Worm (Caenorhabditis elegans) whole organism, L1 larva: ENCODE results near the gene Y49F6C.2.

Experiments used
- C16A3.4 ChIP-seq: fragments of 150-350 bp; optimal IDR thresholded peaks from 2 replicates; lab custom pipeline; 2014; ENCODE audit warnings: missing biosample characterization, missing genetic modification characterization
- C34B4.2 ChIP-seq: sonication (generic microtip); optimal IDR thresholded peaks from 2 replicates; lab custom pipeline; 2017; ENCODE audit warnings: mild to moderate bottlenecking, missing genetic modification characterization, missing compliant biosample characterization
- aha-1 ChIP-seq: fragments of 150-350 bp; optimal IDR thresholded peaks from 2 replicates; lab custom pipeline; 2014; ENCODE audit warnings: missing biosample characterization, missing genetic modification characterization
- alr-1 ChIP-seq: fragments of 200-800 bp; sonication (Bioruptor generic); optimal IDR thresholded peaks from 2 replicates; lab custom pipeline; 2018; ENCODE audit warnings: borderline replicate concordance, mild to moderate bottlenecking, missing genetic modification characterization, missing compliant biosample characterization
- blmp-1 ChIP-seq: fragments of 150-350 bp; optimal IDR thresholded peaks from 2 replicates; lab custom pipeline; 2014; ENCODE audit warnings: missing biosample characterization, missing genetic modification characterization
- ceh-63 ChIP-seq: fragments of 200-800 bp; sonication (Bioruptor generic); optimal IDR thresholded peaks from 2 replicates; lab custom pipeline; 2018; ENCODE audit warnings: mild to moderate bottlenecking, missing genetic modification characterization, missing compliant biosample characterization
- ceh-88 ChIP-seq: fragments of 200-800 bp; sonication (Bioruptor generic); IDR thresholded peaks from 2 replicates; pipeline ENCODE4 v1.3.6; 2022; ENCODE audit warnings: missing genetic modification characterization, missing compliant biosample characterization
- dsc-1 ChIP-seq: sonication (generic microtip); optimal IDR thresholded peaks from 2 replicates; lab custom pipeline; 2016; ENCODE audit warnings: mild to moderate bottlenecking, missing genetic modification characterization, missing compliant biosample characterization
- efl-1 ChIP-seq, 4 experiments: fragments of 150-350 bp; optimal IDR thresholded peaks in 3 of 4; peaks in 1 of 4; 1 replicate in 1 of 4; 2 replicates in 3 of 4; lab custom pipeline; 2014; ENCODE audit warnings: missing biosample characterization in 2 of 4, missing genetic modification characterization in 2 of 4, missing genetic modification reagents in 2 of 4
- efl-3 ChIP-seq: fragments of 200-800 bp; sonication (Bioruptor generic); optimal IDR thresholded peaks from 2 replicates; lab custom pipeline; 2018; ENCODE audit warnings: mild to moderate bottlenecking, missing genetic modification characterization, missing compliant biosample characterization
- elt-2 ChIP-seq: sonication (generic microtip); optimal IDR thresholded peaks from 2 replicates; lab custom pipeline; 2016; ENCODE audit warnings: missing genetic modification characterization, mild to moderate bottlenecking, inconsistent platforms, missing compliant biosample characterization, missing genetic modification reagents
- elt-3 ChIP-seq, 6 experiments: fragments of 150-350 bp in 1 of 6; sonication (generic microtip); optimal IDR thresholded peaks; 2 replicates each; lab custom pipeline; 2017 to 2018; ENCODE audit warnings: missing biosample characterization in 6 of 6, missing genetic modification characterization in 6 of 6, inconsistent platforms in 1 of 6
- ets-5 ChIP-seq: fragments of 200-800 bp; sonication (Bioruptor generic); IDR thresholded peaks from 2 replicates; pipeline ENCODE4 v1.3.6; 2022; ENCODE audit warnings: missing genetic modification characterization, missing compliant biosample characterization
- fkh-4 ChIP-seq: sonication (generic microtip); optimal IDR thresholded peaks from 2 replicates; lab custom pipeline; 2016; ENCODE audit warnings: missing compliant biosample characterization, missing genetic modification characterization, borderline replicate concordance
- fkh-8 ChIP-seq: sonication (generic microtip); optimal IDR thresholded peaks from 2 replicates; lab custom pipeline; 2016; ENCODE audit warnings: mild to moderate bottlenecking, missing genetic modification characterization, missing compliant biosample characterization
- hlh-4 ChIP-seq: sonication (generic microtip); optimal IDR thresholded peaks from 2 replicates; lab custom pipeline; 2016; ENCODE audit warnings: mild to moderate bottlenecking, missing genetic modification characterization, missing compliant biosample characterization
- irx-1 ChIP-seq: sonication (generic microtip); optimal IDR thresholded peaks from 2 replicates; lab custom pipeline; 2016; ENCODE audit warnings: missing genetic modification characterization, missing compliant biosample characterization
- isw-1 ChIP-seq: fragments of 200-800 bp; sonication (Bioruptor generic); IDR thresholded peaks from 2 replicates; pipeline ENCODE4 v1.3.6; 2022; ENCODE audit warnings: missing genetic modification characterization, missing compliant biosample characterization
- jun-1 ChIP-seq: fragments of 150-350 bp; optimal IDR thresholded peaks from 2 replicates; lab custom pipeline; 2014; ENCODE audit warnings: missing biosample characterization, missing genetic modification reagents, missing genetic modification characterization
- lin-13 ChIP-seq: fragments of 150-350 bp; optimal IDR thresholded peaks from 2 replicates; lab custom pipeline; 2014; ENCODE audit warnings: missing biosample characterization, missing genetic modification reagents, missing genetic modification characterization
- lin-14 ChIP-seq: fragments of 200-800 bp; sonication (Bioruptor generic); optimal IDR thresholded peaks from 2 replicates; lab custom pipeline; 2018; ENCODE audit warnings: mild to moderate bottlenecking, missing genetic modification characterization, moderate library complexity, missing compliant biosample characterization
- lin-15B ChIP-seq: fragments of 150-350 bp; sonication (generic microtip); optimal IDR thresholded peaks from 3 replicates; lab custom pipeline; 2014; ENCODE audit warnings: missing biosample characterization, missing genetic modification characterization
- lin-35 ChIP-seq, 2 experiments: fragments of 150-350 bp; optimal IDR thresholded peaks; 2 replicates each; lab custom pipeline; 2014; ENCODE audit warnings: missing biosample characterization in 2 of 2, missing genetic modification characterization in 2 of 2, missing genetic modification reagents in 2 of 2
- lsy-2 ChIP-seq, 2 experiments: fragments of 150-350 bp; optimal IDR thresholded peaks; 2 replicates each; lab custom pipeline; 2014; ENCODE audit warnings: missing biosample characterization in 2 of 2, missing genetic modification characterization in 2 of 2
- nhr-11 ChIP-seq: fragments of 150-350 bp; optimal IDR thresholded peaks from 2 replicates; lab custom pipeline; 2014; ENCODE audit warnings: missing biosample characterization, missing genetic modification characterization
- nhr-12 ChIP-seq: sonication (generic microtip); optimal IDR thresholded peaks from 2 replicates; lab custom pipeline; 2017; ENCODE audit warnings: missing biosample characterization, missing genetic modification characterization
- nhr-237 ChIP-seq: fragments of 150-350 bp; optimal IDR thresholded peaks from 2 replicates; lab custom pipeline; 2014; ENCODE audit warnings: missing biosample characterization, missing genetic modification characterization
- nhr-28 ChIP-seq: fragments of 150-350 bp; optimal IDR thresholded peaks from 2 replicates; lab custom pipeline; 2014; ENCODE audit warnings: missing biosample characterization, missing genetic modification characterization
- nhr-71 ChIP-seq: sonication (generic microtip); optimal IDR thresholded peaks from 2 replicates; lab custom pipeline; 2016; ENCODE audit warnings: mild to moderate bottlenecking, missing genetic modification characterization, moderate library complexity, missing compliant biosample characterization
- nhr-84 ChIP-seq: sonication (generic microtip); optimal IDR thresholded peaks from 2 replicates; lab custom pipeline; 2017; ENCODE audit warnings: missing biosample characterization, missing genetic modification characterization
- nhr-85 ChIP-seq: sonication (generic microtip); peaks from one replicate; lab custom pipeline; 2016; ENCODE audit warnings: missing genetic modification characterization, inconsistent platforms, missing compliant biosample characterization
- pag-3 ChIP-seq: sonication (generic microtip); optimal IDR thresholded peaks from 2 replicates; lab custom pipeline; 2017; ENCODE audit warnings: missing genetic modification characterization, mild to moderate bottlenecking, missing compliant biosample characterization, antibody characterized with exemption, borderline replicate concordance; ENCODE audit not compliant: insufficient read depth
- rnt-1 ChIP-seq: sonication (generic microtip); optimal IDR thresholded peaks from 2 replicates; lab custom pipeline; 2016; ENCODE audit warnings: mild to moderate bottlenecking, missing genetic modification characterization, moderate library complexity, missing compliant biosample characterization
- skn-1 ChIP-seq: fragments of 150-350 bp; optimal IDR thresholded peaks from 2 replicates; lab custom pipeline; 2014; ENCODE audit warnings: missing biosample characterization, missing genetic modification characterization
- sup-37 ChIP-seq: fragments of 200-800 bp; sonication (Bioruptor generic); optimal IDR thresholded peaks from 2 replicates; lab custom pipeline; 2018; ENCODE audit warnings: mild to moderate bottlenecking, missing genetic modification characterization, missing compliant biosample characterization
- swsn-7 ChIP-seq: sonication (generic microtip); optimal IDR thresholded peaks from 2 replicates; lab custom pipeline; 2016; ENCODE audit warnings: missing genetic modification characterization, missing compliant biosample characterization
- unc-30 ChIP-seq: sonication (generic microtip); optimal IDR thresholded peaks from 2 replicates; lab custom pipeline; 2017; ENCODE audit warnings: missing biosample characterization, missing genetic modification characterization
- unc-62 ChIP-seq: fragments of 150-350 bp; optimal IDR thresholded peaks from 2 replicates; lab custom pipeline; 2014; ENCODE audit warnings: missing biosample characterization, missing genetic modification reagents, missing genetic modification characterization
- unc-86 ChIP-seq: sonication (generic microtip); optimal IDR thresholded peaks from 2 replicates; lab custom pipeline; 2016; ENCODE audit warnings: missing genetic modification characterization, missing compliant biosample characterization
- unc-98 ChIP-seq: fragments of 200-800 bp; sonication (Bioruptor generic); IDR thresholded peaks from 2 replicates; pipeline ENCODE4 v1.3.6; 2022; ENCODE audit warnings: missing genetic modification characterization, missing compliant biosample characterization
- xbp-1 ChIP-seq: sonication (generic microtip); optimal IDR thresholded peaks from 2 replicates; lab custom pipeline; 2016; ENCODE audit warnings: missing genetic modification characterization, missing compliant biosample characterization
- ztf-11 ChIP-seq, 2 experiments: sonication (generic microtip); optimal IDR thresholded peaks; 2 replicates each; lab custom pipeline; 2016 to 2017; ENCODE audit warnings: missing genetic modification characterization in 2 of 2, missing biosample characterization in 1 of 2, missing compliant biosample characterization in 1 of 2

Y49F6C.2 gene

DNA sequence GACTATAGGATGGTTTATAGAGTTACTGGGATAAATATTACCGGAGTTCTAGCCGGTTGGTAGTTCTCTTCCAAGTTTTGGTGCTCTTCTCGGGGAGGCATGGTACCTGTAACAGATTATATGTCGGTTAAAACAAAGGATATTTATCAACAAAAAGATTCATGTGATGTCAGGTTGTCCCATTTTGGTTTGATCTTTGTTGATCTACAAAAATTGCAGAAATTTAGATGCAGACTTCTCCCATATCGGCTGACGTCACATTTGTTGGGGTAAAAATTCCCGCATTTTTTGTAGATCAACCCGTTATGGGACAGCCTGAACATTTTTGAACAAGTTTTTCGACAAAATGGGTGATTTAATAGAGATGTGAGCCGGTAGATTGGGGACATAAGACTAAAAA lies 10.3 kb upstream of the Y49F6C.2 start, which contains the start of gene Y49F6C.7:
Gene Y49F6C.7, minus strand, starts transcription at position 101 of the 400 bp plus-strand sequence.
- TF ChIP-seq skn-1 (tag; lab: Kevin White, UChicago) (no peak), nhr-28 (tag; lab: Kevin White, UChicago) (no peak), C34B4.2 (tag; lab: Kevin White, UChicago) (no peak), fkh-4 (tag; lab: Kevin White, UChicago) (no peak), hlh-4 (tag; lab: Kevin White, UChicago) (no peak), lin-13 (GFP tag; lab: Kevin White, UChicago) (no peak), swsn-7 (tag; lab: Kevin White, UChicago) (no peak), unc-30 (tag; lab: Kevin White, UChicago) (no peak), aha-1 (tag; lab: Kevin White, UChicago) (no peak), elt-2 (tag; lab: Kevin White, UChicago) (no peak)
- TF ChIP-seq, all 84 proteins: peak for 0

DNA sequence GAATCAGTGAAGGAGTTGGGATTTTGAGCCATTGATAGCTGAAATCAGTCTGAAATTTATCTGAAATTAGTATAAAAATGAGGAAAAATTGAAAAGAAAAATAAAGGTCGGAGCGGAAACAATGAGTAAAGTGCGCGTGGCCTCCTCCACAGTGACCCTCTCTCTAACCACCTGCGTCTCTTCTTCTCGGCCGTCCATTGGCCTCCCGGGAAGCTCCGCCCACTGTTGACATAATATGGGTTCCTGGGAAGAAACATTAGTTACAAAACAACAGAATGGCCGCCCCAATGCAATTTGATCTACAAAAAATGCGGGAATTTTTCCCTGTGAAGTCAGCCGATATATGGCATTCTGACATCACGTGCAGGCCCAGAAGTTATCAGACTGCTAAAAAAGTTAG lies 8.3 kb upstream of the Y49F6C.2 start, which contains the start of gene Y49F6C.8:
Gene Y49F6C.8, minus strand, starts transcription at position 51 of the 400 bp plus-strand sequence.
- TF ChIP-seq rnt-1 (tag; lab: Kevin White, UChicago) (peak; percentile 4), ceh-63 (GFP tag; lab: Kevin White, UChicago) (no peak), fkh-8 (no peak), efl-1 (optimal IDR thresholded peaks at IDR 0.05; lab: Kevin White, UChicago) (no peak), efl-1 (GFP tag; optimal IDR thresholded peaks at IDR 0.05 in 1 of 2; lab: Kevin White, UChicago) (peak in 1 of 2 experiments; percentile 33), alr-1 (no peak), lsy-2 (tag; optimal IDR thresholded peaks at IDR 0.05; lab: Kevin White, UChicago) (peak; percentile 38 to 50), xbp-1 (tag; lab: Kevin White, UChicago) (no peak)

DNA sequence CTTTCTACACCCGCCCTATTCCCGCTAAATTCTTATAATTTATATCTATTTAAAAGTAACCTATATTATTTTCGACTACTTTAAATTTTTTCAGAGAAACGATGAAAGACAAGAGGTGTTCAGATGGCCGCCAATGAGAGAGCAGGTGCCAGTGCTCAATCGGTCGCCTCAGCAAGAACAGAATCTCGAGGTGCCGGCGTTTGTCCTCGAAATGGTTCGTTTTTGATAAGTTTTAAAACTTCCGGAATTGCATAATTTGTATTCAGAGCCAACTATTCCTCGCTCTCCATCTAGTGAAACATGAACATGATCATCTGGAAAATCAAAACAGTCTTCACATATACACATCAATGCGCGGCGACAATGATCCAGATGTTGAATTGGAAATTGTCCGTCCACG lies 7.4 kb upstream of the Y49F6C.2 start, which contains the start of gene bath-23:
Gene bath-23, plus strand, starts transcription at position 301 of the 400 bp plus-strand sequence.
- TF ChIP-seq nhr-11 (no peak), lsy-2 (tag; optimal IDR thresholded peaks at IDR 0.05; lab: Kevin White, UChicago) (no peak), rnt-1 (tag; lab: Kevin White, UChicago) (no peak), lin-35 (GFP tag; optimal IDR thresholded peaks at IDR 0.05; lab: Kevin White, UChicago) (no peak), unc-62 (GFP tag; lab: Kevin White, UChicago) (no peak), nhr-12 (no peak), jun-1 (tag; lab: Kevin White, UChicago) (no peak), ztf-11 (tag; optimal IDR thresholded peaks at IDR 0.05; lab: Kevin White, UChicago) (no peak), sup-37 (GFP tag; lab: Kevin White, UChicago) (no peak), irx-1 (tag; lab: Kevin White, UChicago) (no peak), blmp-1 (tag; lab: Kevin White, UChicago) (no peak), unc-30 (tag; lab: Kevin White, UChicago) (no peak), nhr-85 (tag; lab: Kevin White, UChicago) (no peak)

DNA sequence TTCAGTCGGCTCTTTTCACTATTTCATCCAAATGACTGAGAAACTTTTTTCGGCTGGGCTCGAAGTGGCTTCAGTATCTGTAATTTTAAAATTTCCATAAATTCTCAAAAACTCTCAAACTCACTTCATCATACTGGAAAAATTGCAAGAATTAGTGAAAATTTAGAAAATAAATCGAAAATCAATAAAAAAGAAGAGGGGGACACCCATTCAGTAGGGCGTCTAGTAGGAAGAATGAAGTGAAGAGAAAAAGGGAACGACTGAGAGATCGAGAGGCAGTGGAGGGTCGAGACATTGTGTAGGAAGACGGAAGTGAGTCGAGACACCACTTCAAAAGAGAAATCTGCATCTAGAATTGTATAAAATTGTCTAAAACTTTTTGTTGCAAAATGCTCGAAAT lies 4.5 kb upstream of the Y49F6C.2 start:
- TF ChIP-seq nhr-237 (tag; lab: Kevin White, UChicago) (no peak), unc-98 (GFP tag; lab: Robert Waterston, UW) (no peak), nhr-84 (tag; lab: Kevin White, UChicago) (no peak), dsc-1 (tag; lab: Kevin White, UChicago) (no peak), efl-1 (optimal IDR thresholded peaks at IDR 0.05; lab: Kevin White, UChicago) (peak in 1 of 2 experiments; percentile 4), efl-1 (GFP tag; optimal IDR thresholded peaks at IDR 0.05 in 1 of 2; lab: Kevin White, UChicago) (no peak), blmp-1 (tag; lab: Kevin White, UChicago) (peak; percentile 8), C16A3.4 (tag; lab: Kevin White, UChicago) (no peak)

DNA sequence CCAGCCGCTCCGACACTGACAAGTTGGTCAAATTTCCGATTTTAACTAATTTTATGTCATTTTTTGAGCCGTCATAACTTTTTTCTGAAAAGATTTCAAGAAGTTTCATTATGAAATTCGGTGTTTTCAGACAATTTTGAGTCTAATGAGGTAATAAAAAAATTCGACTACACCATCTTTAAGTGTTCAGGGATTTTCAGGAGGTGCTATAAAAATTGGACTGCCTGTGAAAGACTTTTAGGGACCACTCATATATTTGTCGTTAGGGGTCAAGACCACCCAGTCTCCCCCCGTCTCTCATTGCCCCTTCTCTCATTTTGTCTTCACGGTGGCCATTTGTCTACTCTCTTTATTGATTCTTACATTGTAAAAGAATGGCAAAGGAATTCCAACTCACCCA lies 3.6 kb upstream of the Y49F6C.2 start, which contains the start of gene bath-10:
Gene bath-10, plus strand, starts transcription at position 301 of the 400 bp plus-strand sequence.
- TF ChIP-seq efl-3 (GFP tag; lab: Kevin White, UChicago): no peak
- no peak for TF ChIP-seq lin-15B
- no peak for TF ChIP-seq nhr-71 (tag; lab: Kevin White, UChicago)
- no peak for TF ChIP-seq ceh-88 (GFP tag; lab: Robert Waterston, UW)
- no peak for TF ChIP-seq elt-3 (tag; optimal IDR thresholded peaks at IDR 0.05; lab: Kevin White, UChicago)
- no peak for TF ChIP-seq efl-1 (optimal IDR thresholded peaks at IDR 0.05; lab: Kevin White, UChicago)
- no peak for TF ChIP-seq efl-1 (GFP tag; optimal IDR thresholded peaks at IDR 0.05 in 1 of 2; lab: Kevin White, UChicago)
- TF ChIP-seq jun-1 (tag; lab: Kevin White, UChicago): no peak
- no peak for TF ChIP-seq unc-86 (tag; lab: Kevin White, UChicago)
- no peak for TF ChIP-seq aha-1 (tag; lab: Kevin White, UChicago)
- no peak for TF ChIP-seq isw-1 (GFP tag; lab: Robert Waterston, UW)
- no peak for TF ChIP-seq ets-5
- no peak for TF ChIP-seq ztf-11 (tag; optimal IDR thresholded peaks at IDR 0.05; lab: Kevin White, UChicago)
- TF ChIP-seq lin-14 (GFP tag; lab: Kevin White, UChicago): no peak
- TF ChIP-seq pag-3 (tag; lab: Kevin White, UChicago): no peak
- TF ChIP-seq, all 84 proteins: peak for 0
